Worm (Caenorhabditis elegans) whole organism, early embryonic: Measurements from ENCODE around the gene rab-7.

Experiments used
- ama-1 ChIP-seq: fragments of 150-350 bp; optimal IDR thresholded peaks from 2 replicates; lab custom pipeline; 2014
- hmbx-1 ChIP-seq: sonication (generic microtip); optimal IDR thresholded peaks from 2 replicates; lab custom pipeline; 2016; ENCODE audit warnings: mild to moderate bottlenecking, missing genetic modification characterization, missing compliant biosample characterization
- pes-1 ChIP-seq: fragments of 200-800 bp; sonication (Bioruptor generic); IDR thresholded peaks from 2 replicates; pipeline ENCODE4 v1.3.6; 2022; ENCODE audit warnings: missing genetic modification reagents, missing genetic modification characterization, missing compliant biosample characterization

DNA sequence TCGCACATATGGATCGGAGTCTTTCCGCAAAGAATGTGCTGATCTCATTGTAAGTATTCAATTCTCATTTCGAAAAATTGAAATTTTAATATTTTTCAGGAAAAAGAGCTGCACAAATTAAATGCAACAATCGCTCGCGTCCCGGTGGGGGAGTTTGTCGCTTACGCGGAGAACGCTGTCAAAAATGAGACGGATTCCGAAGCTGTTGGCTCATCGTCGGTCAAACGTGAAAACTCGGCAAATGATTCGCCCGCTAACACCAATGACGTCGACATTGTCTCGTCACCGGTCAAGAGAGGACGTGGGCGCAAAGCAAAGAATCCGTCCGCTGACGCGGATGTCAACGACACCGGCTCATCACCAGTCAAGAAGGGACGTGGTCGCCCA, 50.2 kb downstream of the rab-7 start:
- no peak for TF ChIP-seq hmbx-1
- TF ChIP-seq pes-1 (GFP tag; lab: Robert Waterston, UW) = no peak
- TF ChIP-seq ama-1 (lab: Kevin White, UChicago) = no peak
